Fruit fly (Drosophila melanogaster): ENCODE results near the gene Jhbp4.

Jhbp4 gene

DNA sequence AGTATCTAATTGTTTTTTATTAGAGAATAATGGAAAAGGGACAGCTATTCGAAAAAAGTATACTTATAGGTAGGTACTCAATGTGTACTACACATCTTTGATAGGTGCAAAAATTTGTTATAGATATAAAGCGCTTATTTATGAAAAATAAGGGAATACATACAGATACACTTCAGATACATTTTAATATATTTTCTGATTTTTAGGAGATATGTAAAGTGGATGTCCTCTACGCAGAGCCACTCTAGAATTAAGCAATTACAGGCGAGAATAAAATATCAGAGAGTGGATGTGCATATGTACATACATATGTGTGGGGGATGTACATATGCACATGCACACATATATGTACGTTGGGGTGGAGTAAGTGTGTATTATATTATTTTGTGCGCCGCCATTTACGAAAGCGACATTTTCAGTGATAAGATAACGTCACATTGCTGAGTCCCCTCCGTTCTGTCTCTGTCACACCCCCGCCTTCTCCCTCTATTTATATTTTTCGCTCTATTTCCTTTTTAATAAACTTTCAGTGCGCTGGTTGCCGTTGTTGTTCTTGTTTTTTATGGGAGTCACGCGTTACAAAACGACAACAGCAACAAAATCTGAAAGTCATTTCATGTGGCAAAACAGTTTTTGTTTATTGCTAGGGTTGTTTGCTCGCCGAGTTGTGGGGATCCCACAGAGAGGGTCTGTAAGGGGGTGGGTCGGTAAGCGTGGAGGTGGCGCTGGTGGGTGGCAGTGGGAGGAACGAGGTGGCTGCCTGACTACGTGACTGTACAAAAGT, 38.4 kb upstream of the Jhbp4 start (continued):
- TF ChIP-seq nom (GFP tag; optimal IDR thresholded peaks at IDR 0.05) (no peak), CG4404 (GFP tag; IDR thresholded peaks at IDR 0.05) (no peak), Lpt (GFP tag; optimal IDR thresholded peaks at IDR 0.05) (no peak), CG6813 (GFP tag; optimal IDR thresholded peaks at IDR 0.05) (peak; percentile 65), maf-S (GFP tag; optimal IDR thresholded peaks at IDR 0.05) (no peak), CG17361 (GFP tag; IDR thresholded peaks at IDR 0.05) (no peak), NFAT (GFP tag; IDR thresholded peaks at IDR 0.05) (no peak), fd3F (GFP tag; optimal IDR thresholded peaks at IDR 0.05) (no peak), Lhr (GFP tag; optimal IDR thresholded peaks at IDR 0.05) (no peak), CG2120 (GFP tag; optimal IDR thresholded peaks at IDR 0.05) (no peak), CG8089 (GFP tag; optimal IDR thresholded peaks at IDR 0.05) (no peak), HmgZ (tag; optimal IDR thresholded peaks at IDR 0.05) (peak; percentile 72), inv (GFP tag; IDR thresholded peaks at IDR 0.05; ENCODE audit: partially characterized antibody) (no peak), tin (GFP tag; optimal IDR thresholded peaks at IDR 0.05) (no peak), zen (tag; optimal IDR thresholded peaks at IDR 0.05) (no peak), gcm2 (GFP tag; optimal IDR thresholded peaks at IDR 0.05) (peak; percentile 8), CG3995 (GFP tag; optimal IDR thresholded peaks at IDR 0.05) (no peak), CG9215 (GFP tag; IDR thresholded peaks at IDR 0.05) (no peak), Neu2 (GFP tag; optimal IDR thresholded peaks at IDR 0.05; ENCODE audit: borderline replicate concordance) (no peak), CG10462 (GFP tag; optimal IDR thresholded peaks at IDR 0.05) (no peak), cato (GFP tag; optimal IDR thresholded peaks at IDR 0.05; ENCODE audit: borderline replicate concordance) (no peak), ssp (GFP tag; IDR thresholded peaks at IDR 0.05) (no peak), CG34224 (GFP tag; IDR thresholded peaks at IDR 0.05; ENCODE audit: partially characterized antibody) (0 out of 3 replicates have a peak, but pooled peaks have one; percentile 8), CG34376 (GFP tag; optimal IDR thresholded peaks at IDR 0.05) (peak; percentile 81), prd (optimal IDR thresholded peaks at IDR 0.05) (no peak), prd (GFP tag; IDR thresholded peaks at IDR 0.05) (no peak), CG14860 (GFP tag; IDR thresholded peaks at IDR 0.05; ENCODE audit: partially characterized antibody) (no peak), CG11456 (GFP tag; IDR thresholded peaks at IDR 0.05) (no peak), ap (GFP tag; IDR thresholded peaks at IDR 0.05) (no peak), CG43689 (GFP tag; IDR thresholded peaks at IDR 0.05) (no peak), pros (GFP tag; optimal IDR thresholded peaks at IDR 0.05) (peak; percentile 15), Fer3 (tag; optimal IDR thresholded peaks at IDR 0.05) (peak; percentile 1), CG34422 (GFP tag; IDR thresholded peaks at IDR 0.05) (peak; percentile 15; the same call in 1 of the 3 replicates), zfh2 (GFP tag; optimal IDR thresholded peaks at IDR 0.05) (no peak), CG10543 (GFP tag; optimal IDR thresholded peaks at IDR 0.05) (peak; percentile 97), fd64A (GFP tag; optimal IDR thresholded peaks at IDR 0.05) (peak; percentile 6), CG7372 (GFP tag; IDR thresholded peaks at IDR 0.05) (no peak), Opbp (GFP tag; IDR thresholded peaks at IDR 0.05; ENCODE audit: partially characterized antibody) (no peak), CG11504 (tag; optimal IDR thresholded peaks at IDR 0.05) (no peak), Meics (GFP tag; optimal IDR thresholded peaks at IDR 0.05) (no peak), trem (tag; optimal IDR thresholded peaks at IDR 0.05) (no peak), wor (GFP tag; IDR thresholded peaks at IDR 0.05) (no peak), bigmax (GFP tag; optimal IDR thresholded peaks at IDR 0.05) (no peak), crol (GFP tag; IDR thresholded peaks at IDR 0.05) (peak; percentile 94), CG1603 (tag; optimal IDR thresholded peaks at IDR 0.05) (peak; percentile 15), cad (GFP tag; optimal IDR thresholded peaks at IDR 0.05) (no peak), gfzf (GFP tag; optimal IDR thresholded peaks at IDR 0.05) (no peak), CG6175 (GFP tag; IDR thresholded peaks at IDR 0.05) (peak; percentile 74; the same call in 2 of the 3 replicates), bcd (GFP tag; optimal IDR thresholded peaks at IDR 0.05) (no peak), Dfd (GFP tag; optimal IDR thresholded peaks at IDR 0.05) (no peak)
